Fruit fly (Drosophila melanogaster): ENCODE results near the gene Cdk2.

Gene Cdk2

dm6 chr3R:20782655-20783105, 47.3 kb downstream of the Cdk2 start (continued):
- TF ChIP-seq CG31627 (GFP tag; optimal IDR thresholded peaks at IDR 0.05) = no peak
- no peak for TF ChIP-seq CG32006 (GFP tag; optimal IDR thresholded peaks at IDR 0.05)
- TF ChIP-seq svp (GFP tag) = peak; percentile 86
- TF ChIP-seq Hr38 (GFP tag; optimal IDR thresholded peaks at IDR 0.05) = no peak
- no peak for TF ChIP-seq fkh (GFP tag; optimal IDR thresholded peaks at IDR 0.05)
- TF ChIP-seq CG8119 (GFP tag; IDR thresholded peaks at IDR 0.05) = peak; percentile 65
- TF ChIP-seq CG7368 (GFP tag; optimal IDR thresholded peaks at IDR 0.05) = no peak
- TF ChIP-seq CG9139 (GFP tag; optimal IDR thresholded peaks at IDR 0.05) = peak; percentile 29
- TF ChIP-seq eg (GFP tag; IDR thresholded peaks at IDR 0.05) = peak; percentile 75; the same call in 2 of the 3 replicates
- TF ChIP-seq CG10669 (GFP tag; optimal IDR thresholded peaks at IDR 0.05) = no peak
- TF ChIP-seq CG1621 (tag; optimal IDR thresholded peaks at IDR 0.05) = no peak
- peak; percentile 57 for TF ChIP-seq dsx (GFP tag; optimal IDR thresholded peaks at IDR 0.05; ENCODE audit: poor library complexity, severe bottlenecking)
- peak; percentile 45; the same call in 1 of the 2 replicates for TF ChIP-seq CG11294 (GFP tag; IDR thresholded peaks at IDR 0.05)
- TF ChIP-seq CG16779 (tag; optimal IDR thresholded peaks at IDR 0.05) = peak; percentile 59
- TF ChIP-seq CG6808 (GFP tag; optimal IDR thresholded peaks at IDR 0.05) = no peak
- TF ChIP-seq CG6792 (GFP tag; optimal IDR thresholded peaks at IDR 0.05) = no peak
- TF ChIP-seq Eip75B (GFP tag; optimal IDR thresholded peaks at IDR 0.05) = peak; percentile 37
- TF ChIP-seq net (GFP tag; optimal IDR thresholded peaks at IDR 0.05) = no peak
- TF ChIP-seq cyc (GFP tag; optimal IDR thresholded peaks at IDR 0.05) = no peak
- no peak for TF ChIP-seq spab (GFP tag; optimal IDR thresholded peaks at IDR 0.05)
- TF ChIP-seq CG34406 (GFP tag; optimal IDR thresholded peaks at IDR 0.05) = no peak
- peak; percentile 33 to 78 for TF ChIP-seq ss (GFP tag; optimal IDR thresholded peaks at IDR 0.05)

DNA sequence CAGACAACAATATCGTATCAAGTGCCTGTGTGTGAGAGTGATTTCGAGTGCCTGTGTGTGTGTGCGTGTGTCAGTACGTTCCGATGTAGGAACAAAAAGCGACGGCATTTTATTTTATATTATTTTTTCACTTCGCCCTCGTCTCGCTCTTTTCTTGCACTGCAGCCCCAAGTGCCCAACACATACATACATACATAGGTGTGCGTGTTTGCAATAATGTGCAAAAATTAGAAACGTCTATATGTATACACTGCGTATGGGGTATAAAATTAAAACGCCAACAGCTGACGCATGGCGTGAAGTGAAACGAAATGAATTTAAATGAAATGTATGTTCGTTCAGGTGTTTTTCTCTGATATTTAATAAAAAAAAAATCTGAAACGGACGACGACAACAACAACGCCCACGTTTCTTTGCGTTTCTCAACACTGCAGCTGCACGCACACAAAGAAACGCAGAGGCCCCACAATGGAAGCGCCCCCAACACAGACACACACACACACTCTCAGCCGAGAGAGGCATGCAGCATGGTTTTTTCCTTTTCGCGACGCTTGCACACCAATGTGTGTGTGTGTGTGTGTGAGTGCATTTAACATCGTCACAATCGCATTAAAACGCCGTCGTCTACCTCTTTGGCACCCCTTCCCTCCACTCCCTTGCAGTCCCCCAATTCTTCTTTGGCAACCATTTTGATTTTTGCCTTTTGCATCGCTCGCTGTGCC, 48.5 kb downstream of the Cdk2 start:
- TF ChIP-seq CG31627 (GFP tag; optimal IDR thresholded peaks at IDR 0.05) (peak; percentile 32), esn (GFP tag; optimal IDR thresholded peaks at IDR 0.05) (peak; percentile 71), Hr4 (GFP tag; optimal IDR thresholded peaks at IDR 0.05) (peak; percentile 74), Lpt (GFP tag; optimal IDR thresholded peaks at IDR 0.05) (peak; percentile 69), Smox (GFP tag; optimal IDR thresholded peaks at IDR 0.05) (peak; percentile 55), CG1621 (tag; optimal IDR thresholded peaks at IDR 0.05) (no peak), topi (GFP tag; optimal IDR thresholded peaks at IDR 0.05) (peak; percentile 43), CG6792 (GFP tag; optimal IDR thresholded peaks at IDR 0.05) (peak; percentile 56), Blimp-1 (GFP tag; optimal IDR thresholded peaks at IDR 0.05) (no peak), CG3032 (tag; optimal IDR thresholded peaks at IDR 0.05) (peak; percentile 26), Sox102F (GFP tag; optimal IDR thresholded peaks at IDR 0.05) (peak; percentile 43), CG10631 (GFP tag; optimal IDR thresholded peaks at IDR 0.05) (peak; percentile 64), OdsH (GFP tag; optimal IDR thresholded peaks at IDR 0.05) (peak; percentile 59), CG11902 (GFP tag; optimal IDR thresholded peaks at IDR 0.05) (no peak), eg (GFP tag; IDR thresholded peaks at IDR 0.05) (peak; percentile 54; the same call in 1 of the 3 replicates), Hr38 (GFP tag; optimal IDR thresholded peaks at IDR 0.05) (no peak), CG16779 (tag; optimal IDR thresholded peaks at IDR 0.05) (peak; percentile 38), CG32006 (GFP tag; optimal IDR thresholded peaks at IDR 0.05) (peak; percentile 68), Eip78C (GFP tag) (peak; percentile 85), vri (GFP tag; optimal IDR thresholded peaks at IDR 0.05) (peak; percentile 64), Ets21C (GFP tag; optimal IDR thresholded peaks at IDR 0.05) (peak; percentile 48), CG9139 (GFP tag; optimal IDR thresholded peaks at IDR 0.05) (peak; percentile 29), CG6854 (GFP tag; optimal IDR thresholded peaks at IDR 0.05) (no peak), Gug (GFP tag; IDR thresholded peaks at IDR 0.05) (no peak), Sox15 (GFP tag; optimal IDR thresholded peaks at IDR 0.05) (no peak), salr (GFP tag; optimal IDR thresholded peaks at IDR 0.05) (peak in 1 of 2 experiments; percentile 42), CG11762 (GFP tag; optimal IDR thresholded peaks at IDR 0.05; ENCODE audit: insufficient read depth) (no peak), Ets96B (tag; optimal IDR thresholded peaks at IDR 0.05) (peak; percentile 62), CG11294 (GFP tag; IDR thresholded peaks at IDR 0.05) (peak; percentile 6; the same call in 1 of the 2 replicates), dsx (GFP tag; optimal IDR thresholded peaks at IDR 0.05; ENCODE audit: poor library complexity, severe bottlenecking) (peak; percentile 35), Hr39 (GFP tag; optimal IDR thresholded peaks at IDR 0.05) (peak; percentile 24), Eip75B (GFP tag; optimal IDR thresholded peaks at IDR 0.05) (peak; percentile 71), fd59A (GFP tag; optimal IDR thresholded peaks at IDR 0.05) (peak; percentile 29), CG4318 (GFP tag; optimal IDR thresholded peaks at IDR 0.05) (peak; percentile 44), Sox14 (GFP tag; optimal IDR thresholded peaks at IDR 0.05) (peak; percentile 85), ss (GFP tag; optimal IDR thresholded peaks at IDR 0.05) (peak; percentile 40 to 72)

Data from whole organism, prepupa.